Worm (Caenorhabditis elegans) whole organism, early embryonic: ENCODE measurements around the gene Y102A11A.2.

ENCODE experiments used
- aly-1 ChIP-seq: sonication (generic microtip); optimal IDR thresholded peaks from 2 replicates; lab custom pipeline; 2016; ENCODE audit warnings: missing genetic modification characterization, missing compliant biosample characterization
- ama-1 ChIP-seq: fragments of 150-350 bp; optimal IDR thresholded peaks from 2 replicates; lab custom pipeline; 2014
- ets-7 ChIP-seq: sonication (generic microtip); optimal IDR thresholded peaks from 2 replicates; lab custom pipeline; 2016; ENCODE audit warnings: missing genotype, missing genetic modification characterization, missing compliant biosample characterization
- hmbx-1 ChIP-seq: sonication (generic microtip); optimal IDR thresholded peaks from 2 replicates; lab custom pipeline; 2016; ENCODE audit warnings: mild to moderate bottlenecking, missing genetic modification characterization, missing compliant biosample characterization
- hmg-4 ChIP-seq: fragments of 200-800 bp; sonication (Bioruptor generic); optimal IDR thresholded peaks from 2 replicates; lab custom pipeline; 2018; ENCODE audit warnings: mild to moderate bottlenecking, missing genetic modification characterization, missing compliant biosample characterization
- hnd-1 ChIP-seq: sonication (generic microtip); optimal IDR thresholded peaks from 2 replicates; lab custom pipeline; 2016; ENCODE audit warnings: missing genetic modification characterization, missing compliant biosample characterization
- tra-4 ChIP-seq: sonication (generic microtip); optimal IDR thresholded peaks from 2 replicates; lab custom pipeline; 2017; ENCODE audit warnings: missing genetic modification characterization, missing compliant biosample characterization

DNA sequence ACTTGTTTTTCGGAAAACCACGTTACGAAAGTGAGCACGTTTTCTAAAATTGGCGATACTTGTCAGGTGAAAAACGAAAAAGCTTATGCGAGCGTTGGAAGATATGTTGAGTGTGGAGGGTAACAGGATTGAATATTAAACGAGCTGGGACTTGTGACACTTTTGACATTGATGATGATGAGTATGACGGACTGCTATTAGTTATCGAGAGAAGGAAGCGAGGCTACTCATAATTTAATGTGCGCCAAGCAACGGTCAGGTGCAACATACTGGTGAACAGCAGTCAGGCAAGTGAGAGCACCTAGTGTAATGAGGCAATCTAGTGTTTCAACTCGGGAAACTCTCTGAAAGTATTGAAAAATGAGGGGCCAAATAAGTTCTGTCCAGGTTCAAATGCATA is 23.8 kb downstream of the Y102A11A.2 start:
- TF ChIP-seq hmg-4 (GFP tag; lab: Kevin White, UChicago) (no peak), hnd-1 (tag; lab: Kevin White, UChicago) (no peak), ets-7 (tag; lab: Kevin White, UChicago) (no peak), ama-1 (no peak), aly-1 (no peak), hmbx-1 (tag; lab: Kevin White, UChicago) (no peak), tra-4 (no peak)
